Worm (Caenorhabditis elegans) whole organism, L4/young adult: ENCODE measurements around the gene fipr-16.

Experiments used
- W03F9.2 ChIP-seq: fragments of 150-350 bp; optimal IDR thresholded peaks from 2 replicates; lab custom pipeline; 2014; ENCODE audit warnings: missing biosample characterization, missing genetic modification characterization
- him-1 ChIP-seq: sonication (generic microtip); optimal IDR thresholded peaks from 2 replicates; lab custom pipeline; 2016; ENCODE audit warnings: missing genotype, missing genetic modification reagents, missing genetic modification characterization, missing compliant biosample characterization

- TF ChIP-seq him-1 (no peak), W03F9.2 (no peak)
These were observed 7.0 kb upstream of the fipr-16 start, which contains the start of gene ztf-30 for ce11 chrIII:8597770-8598169.
